Worm (Caenorhabditis elegans): Measurements from ENCODE around the gene srj-8.

srj-8 gene

DNA sequence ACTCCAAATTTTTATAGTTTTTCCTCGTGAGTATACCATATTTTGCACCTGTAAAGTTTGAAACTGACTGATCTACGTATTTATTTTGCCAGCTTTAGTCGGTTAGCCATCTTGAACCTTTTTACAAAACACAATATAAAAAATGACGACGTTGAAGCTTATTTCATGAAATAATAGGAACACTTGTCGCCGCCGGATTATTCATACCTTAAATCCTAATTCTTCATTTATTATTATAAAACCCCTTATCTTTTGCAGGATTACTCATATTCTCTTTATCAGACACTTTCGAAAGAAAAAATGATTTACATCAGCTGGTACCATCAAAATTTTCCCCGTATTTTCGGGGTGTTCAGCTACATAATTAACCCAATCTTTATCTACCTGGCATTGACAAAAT, at the start of gene srj-8:
Gene srj-8 (plus strand): TSS at position 301 of the 400 bp plus-strand sequence.
- TF ChIP-seq T22C8.4 (GFP tag; IDR thresholded peaks at IDR 0.05) (no peak), flt-1 (GFP tag; IDR thresholded peaks at IDR 0.05) (no peak), ztf-23 (GFP tag; IDR thresholded peaks at IDR 0.05) (no peak), cog-1 (tag; optimal IDR thresholded peaks at IDR 0.05) (no peak), ref-1 (GFP tag; conservative IDR thresholded peaks at IDR 0.05) (no peak), ztf-29 (GFP tag; IDR thresholded peaks at IDR 0.05) (no peak), med-1 (GFP tag; optimal IDR thresholded peaks at IDR 0.05; ENCODE audit: insufficient read depth) (no peak), klf-2 (GFP tag; conservative IDR thresholded peaks at IDR 0.05) (no peak), tab-1 (GFP tag; IDR thresholded peaks at IDR 0.05) (no peak)

- TF ChIP-seq ref-1 (GFP tag; conservative IDR thresholded peaks at IDR 0.05) (no peak), klf-2 (GFP tag; conservative IDR thresholded peaks at IDR 0.05) (no peak), ztf-23 (GFP tag; IDR thresholded peaks at IDR 0.05) (no peak), flt-1 (GFP tag; IDR thresholded peaks at IDR 0.05) (no peak), T22C8.4 (GFP tag; IDR thresholded peaks at IDR 0.05) (no peak), tab-1 (GFP tag; IDR thresholded peaks at IDR 0.05) (no peak), med-1 (GFP tag; optimal IDR thresholded peaks at IDR 0.05; ENCODE audit: insufficient read depth) (no peak), ztf-29 (GFP tag; IDR thresholded peaks at IDR 0.05) (no peak), cog-1 (tag; optimal IDR thresholded peaks at IDR 0.05) (no peak)
These were observed 47.3 kb upstream of the srj-8 start, which contains the start of gene K08D9.4 for ce11 chrV:3200323-3200722. Gene K08D9.4, minus strand, starts transcription at chrV:3200423.

- no peak for TF ChIP-seq cog-1 (tag; optimal IDR thresholded peaks at IDR 0.05)
- no peak for TF ChIP-seq flt-1 (GFP tag; IDR thresholded peaks at IDR 0.05)
- no peak for TF ChIP-seq ztf-29 (GFP tag; IDR thresholded peaks at IDR 0.05)
- no peak for TF ChIP-seq T22C8.4 (GFP tag; IDR thresholded peaks at IDR 0.05)
- TF ChIP-seq ztf-23 (GFP tag; IDR thresholded peaks at IDR 0.05), result no peak
- TF ChIP-seq klf-2 (GFP tag; conservative IDR thresholded peaks at IDR 0.05), result no peak
- TF ChIP-seq med-1 (GFP tag; optimal IDR thresholded peaks at IDR 0.05; ENCODE audit: insufficient read depth), result no peak
- no peak for TF ChIP-seq tab-1 (GFP tag; IDR thresholded peaks at IDR 0.05)
- no peak for TF ChIP-seq ref-1 (GFP tag; conservative IDR thresholded peaks at IDR 0.05)
These were observed 43.2 kb upstream of the srj-8 start for ce11 chrV:3204433-3204832.

DNA sequence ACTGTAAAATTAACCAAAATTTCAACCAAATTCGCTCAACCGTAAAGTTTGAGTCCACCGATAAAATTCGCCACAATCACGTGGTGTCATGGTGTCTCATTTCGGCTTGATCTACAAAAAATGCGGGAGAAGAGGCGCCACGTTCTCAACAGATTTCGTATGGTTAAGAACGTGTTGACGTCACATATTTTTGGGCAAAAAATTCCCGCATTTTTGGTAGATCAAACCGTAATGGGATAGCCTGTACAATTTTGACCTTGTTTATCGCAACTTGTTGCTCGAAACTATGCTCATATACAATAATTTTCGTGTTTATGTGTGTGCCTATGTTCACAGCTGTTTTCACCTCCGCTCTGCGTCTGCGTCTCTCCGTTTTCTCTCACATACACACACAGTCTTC, 38.7 kb upstream of the srj-8 start:
- TF ChIP-seq tab-1 (GFP tag; IDR thresholded peaks at IDR 0.05) (no peak), med-1 (GFP tag; optimal IDR thresholded peaks at IDR 0.05; ENCODE audit: insufficient read depth) (no peak), klf-2 (GFP tag; conservative IDR thresholded peaks at IDR 0.05) (no peak), ref-1 (GFP tag; conservative IDR thresholded peaks at IDR 0.05) (no peak), ztf-29 (GFP tag; IDR thresholded peaks at IDR 0.05) (no peak), cog-1 (tag; optimal IDR thresholded peaks at IDR 0.05) (no peak), flt-1 (GFP tag; IDR thresholded peaks at IDR 0.05) (no peak), ztf-23 (GFP tag; IDR thresholded peaks at IDR 0.05) (no peak), T22C8.4 (GFP tag; IDR thresholded peaks at IDR 0.05) (no peak)

DNA sequence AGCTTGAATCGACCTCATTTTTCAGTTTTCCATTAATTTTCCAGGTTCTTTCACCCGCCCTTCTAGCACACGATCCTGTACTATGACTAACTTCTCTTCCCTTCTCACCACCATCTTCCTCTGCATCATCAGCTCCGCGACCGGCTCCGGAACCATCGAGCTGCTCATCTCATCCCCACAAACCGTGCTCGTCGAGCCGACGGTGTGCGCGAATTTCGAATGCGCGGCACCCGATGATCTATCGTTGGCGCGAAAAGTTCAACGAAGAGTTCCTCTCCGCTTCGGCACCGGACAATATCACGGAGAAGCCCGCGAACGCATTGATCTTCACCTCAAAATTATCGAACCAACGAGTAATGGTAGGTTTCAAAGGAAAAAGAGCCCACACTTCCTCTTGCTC, 37.5 kb upstream of the srj-8 start, which contains the start of gene apx-1:
Gene apx-1 (plus strand): TSS at position 50 of the 400 bp plus-strand sequence.
- TF ChIP-seq ztf-23 (GFP tag; IDR thresholded peaks at IDR 0.05) (no peak), ref-1 (GFP tag; conservative IDR thresholded peaks at IDR 0.05) (no peak), med-1 (GFP tag; optimal IDR thresholded peaks at IDR 0.05; ENCODE audit: insufficient read depth) (no peak), flt-1 (GFP tag; IDR thresholded peaks at IDR 0.05) (no peak), klf-2 (GFP tag; conservative IDR thresholded peaks at IDR 0.05) (no peak), cog-1 (tag; optimal IDR thresholded peaks at IDR 0.05) (no peak), T22C8.4 (GFP tag; IDR thresholded peaks at IDR 0.05) (no peak), ztf-29 (GFP tag; IDR thresholded peaks at IDR 0.05) (no peak), tab-1 (GFP tag; IDR thresholded peaks at IDR 0.05) (no peak)

- TF ChIP-seq ref-1 (GFP tag; conservative IDR thresholded peaks at IDR 0.05), result no peak
- no peak for TF ChIP-seq med-1 (GFP tag; optimal IDR thresholded peaks at IDR 0.05; ENCODE audit: insufficient read depth)
- no peak for TF ChIP-seq flt-1 (GFP tag; IDR thresholded peaks at IDR 0.05)
- TF ChIP-seq tab-1 (GFP tag; IDR thresholded peaks at IDR 0.05), result no peak
- TF ChIP-seq klf-2 (GFP tag; conservative IDR thresholded peaks at IDR 0.05), result no peak
- no peak for TF ChIP-seq T22C8.4 (GFP tag; IDR thresholded peaks at IDR 0.05)
- no peak for TF ChIP-seq ztf-23 (GFP tag; IDR thresholded peaks at IDR 0.05)
- no peak for TF ChIP-seq ztf-29 (GFP tag; IDR thresholded peaks at IDR 0.05)
- no peak for TF ChIP-seq cog-1 (tag; optimal IDR thresholded peaks at IDR 0.05)
These were observed 29.0 kb upstream of the srj-8 start for ce11 chrV:3218604-3219003.

DNA sequence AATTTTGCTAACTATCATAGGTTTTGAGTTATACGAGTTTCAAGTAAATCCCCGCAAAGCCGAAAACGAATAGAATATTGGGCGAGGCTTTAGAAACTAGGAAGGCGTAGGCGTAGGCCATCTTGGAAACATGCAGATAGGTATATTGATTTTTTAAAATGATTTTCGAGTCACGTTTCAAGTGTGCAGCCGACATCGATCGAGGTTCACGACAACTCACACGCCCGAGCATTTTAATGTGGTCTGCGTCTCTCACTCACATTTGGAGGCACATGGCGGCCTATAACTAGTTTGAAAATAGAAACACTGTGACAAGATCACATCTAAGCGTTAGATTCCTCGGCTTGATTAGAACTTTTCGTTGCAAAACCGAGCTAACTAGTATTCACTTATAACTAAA, 20.2 kb upstream of the srj-8 start, which contains the start of gene K08D9.2:
Gene K08D9.2 (plus strand): TSS at position 301 of the 400 bp plus-strand sequence.
- TF ChIP-seq cog-1 (tag; optimal IDR thresholded peaks at IDR 0.05) (no peak), klf-2 (GFP tag; conservative IDR thresholded peaks at IDR 0.05) (no peak), tab-1 (GFP tag; IDR thresholded peaks at IDR 0.05) (no peak)

- no peak for TF ChIP-seq tab-1 (GFP tag; IDR thresholded peaks at IDR 0.05)
- no peak for TF ChIP-seq ref-1 (GFP tag; conservative IDR thresholded peaks at IDR 0.05)
- no peak for TF ChIP-seq ztf-23 (GFP tag; IDR thresholded peaks at IDR 0.05)
- TF ChIP-seq med-1 (GFP tag; optimal IDR thresholded peaks at IDR 0.05; ENCODE audit: insufficient read depth), result no peak
- TF ChIP-seq ztf-29 (GFP tag; IDR thresholded peaks at IDR 0.05), result no peak
These were observed 17.5 kb upstream of the srj-8 start for ce11 chrV:3230150-3230549.

- TF ChIP-seq ztf-23 (GFP tag; IDR thresholded peaks at IDR 0.05) (no peak), T22C8.4 (GFP tag; IDR thresholded peaks at IDR 0.05) (no peak), tab-1 (GFP tag; IDR thresholded peaks at IDR 0.05) (no peak), med-1 (GFP tag; optimal IDR thresholded peaks at IDR 0.05; ENCODE audit: insufficient read depth) (no peak), klf-2 (GFP tag; conservative IDR thresholded peaks at IDR 0.05) (no peak), ztf-29 (GFP tag; IDR thresholded peaks at IDR 0.05) (no peak), cog-1 (tag; optimal IDR thresholded peaks at IDR 0.05) (no peak), flt-1 (GFP tag; IDR thresholded peaks at IDR 0.05) (no peak), ref-1 (GFP tag; conservative IDR thresholded peaks at IDR 0.05) (no peak)
These were observed 17.0 kb upstream of the srj-8 start, which contains the start of gene K08D9.10 for ce11 chrV:3230597-3230996. Gene K08D9.10, plus strand, starts transcription at chrV:3230897.

- TF ChIP-seq flt-1 (GFP tag; IDR thresholded peaks at IDR 0.05) (no peak), ref-1 (GFP tag; conservative IDR thresholded peaks at IDR 0.05) (no peak), ztf-29 (GFP tag; IDR thresholded peaks at IDR 0.05) (no peak), klf-2 (GFP tag; conservative IDR thresholded peaks at IDR 0.05) (no peak), ztf-23 (GFP tag; IDR thresholded peaks at IDR 0.05) (no peak), tab-1 (GFP tag; IDR thresholded peaks at IDR 0.05) (no peak), cog-1 (tag; optimal IDR thresholded peaks at IDR 0.05) (no peak), T22C8.4 (GFP tag; IDR thresholded peaks at IDR 0.05) (no peak), med-1 (GFP tag; optimal IDR thresholded peaks at IDR 0.05; ENCODE audit: insufficient read depth) (no peak)
These were observed 12.7 kb upstream of the srj-8 start, which contains the start of gene K08D9.6 for ce11 chrV:3234887-3235286. Gene K08D9.6, minus strand, starts transcription at chrV:3234987.
